Worm (Caenorhabditis elegans) whole organism, L4/young adult: ENCODE results near the gene F59C12.3.

Experiments
- dao-5 ChIP-seq: sonication (generic microtip); optimal IDR thresholded peaks from 2 replicates; lab custom pipeline; 2016; ENCODE audit warnings: missing genotype, missing genetic modification characterization, moderate library complexity, missing compliant biosample characterization
- him-1 ChIP-seq: sonication (generic microtip); optimal IDR thresholded peaks from 2 replicates; lab custom pipeline; 2016; ENCODE audit warnings: missing genotype, missing genetic modification reagents, missing genetic modification characterization, missing compliant biosample characterization

DNA sequence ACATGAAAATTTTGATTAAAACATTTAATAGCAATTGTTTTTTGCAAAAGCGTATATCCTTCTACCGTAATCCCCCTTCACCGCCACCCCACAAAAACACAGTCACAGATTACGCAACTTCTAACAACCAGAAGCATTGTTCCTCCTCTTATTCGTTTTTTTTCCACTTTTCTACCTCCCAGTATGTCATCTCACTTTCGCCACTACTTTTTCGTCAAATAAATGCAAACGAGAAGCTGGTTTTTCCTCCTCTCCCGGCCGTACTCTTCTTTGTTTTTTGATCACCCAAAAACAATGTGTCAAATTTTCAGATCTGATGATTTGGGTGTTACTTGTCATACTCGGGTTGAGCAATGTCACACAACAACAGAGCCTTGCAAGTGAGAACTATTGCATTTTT lies 23.7 kb upstream of the F59C12.3 start, which contains the start of gene C06G1.1:
- TF ChIP-seq dao-5 (tag; lab: Kevin White, UChicago), result no peak
- TF ChIP-seq him-1 (tag; lab: Kevin White, UChicago), result no peak
